Worm (Caenorhabditis elegans) whole organism, young adult: ENCODE results near the gene K02E11.3.

Source experiments
- B0035.1 ChIP-seq: sonication (generic microtip); optimal IDR thresholded peaks from 2 replicates; lab custom pipeline; 2016; ENCODE audit warnings: missing genetic modification characterization, mild to moderate bottlenecking, missing compliant biosample characterization, missing genotype, missing genetic modification reagents
- B0261.1 ChIP-seq: sonication (generic microtip); optimal IDR thresholded peaks from 2 replicates; lab custom pipeline; 2016; ENCODE audit warnings: mild to moderate bottlenecking, missing genetic modification characterization, moderate library complexity, missing compliant biosample characterization
- F49E8.2 ChIP-seq: sonication (generic microtip); optimal IDR thresholded peaks from 3 replicates; lab custom pipeline; 2017; ENCODE audit warnings: missing genetic modification characterization, mild to moderate bottlenecking, missing compliant biosample characterization, antibody characterized with exemption, moderate library complexity; ENCODE audit not compliant: insufficient read depth
- F52B5.7 ChIP-seq: sonication (generic microtip); optimal IDR thresholded peaks from 2 replicates; lab custom pipeline; 2016; ENCODE audit warnings: mild to moderate bottlenecking, missing genetic modification characterization, missing compliant biosample characterization
- F57C9.4 ChIP-seq: sonication (generic microtip); optimal IDR thresholded peaks from 2 replicates; lab custom pipeline; 2017; ENCODE audit warnings: mild to moderate bottlenecking, missing genetic modification characterization, missing compliant biosample characterization
- K12H6.12 ChIP-seq: fragments of 200-800 bp; sonication (Bioruptor generic); optimal IDR thresholded peaks from 2 replicates; lab custom pipeline; 2018; ENCODE audit warnings: mild to moderate bottlenecking, missing genetic modification characterization, missing compliant biosample characterization
- T07F8.4 ChIP-seq: sonication (generic microtip); optimal IDR thresholded peaks from 2 replicates; lab custom pipeline; 2016; ENCODE audit warnings: mild to moderate bottlenecking, missing genetic modification characterization, moderate library complexity, missing compliant biosample characterization
- akir-1 ChIP-seq: fragments of 200-800 bp; sonication (Bioruptor generic); optimal IDR thresholded peaks from 2 replicates; lab custom pipeline; 2018; ENCODE audit warnings: mild to moderate bottlenecking, missing genetic modification characterization, moderate library complexity, missing compliant biosample characterization
- athp-1 ChIP-seq: sonication (generic microtip); optimal IDR thresholded peaks from 2 replicates; lab custom pipeline; 2017; ENCODE audit warnings: mild to moderate bottlenecking, missing genetic modification characterization, missing compliant biosample characterization
- attf-3 ChIP-seq: fragments of 200-800 bp; sonication (Bioruptor generic); conservative IDR thresholded peaks from 2 replicates; pipeline ENCODE4 v1.3.6; 2022; ENCODE audit warnings: missing genetic modification reagents, missing genetic modification characterization, missing compliant biosample characterization
- bed-1 ChIP-seq: fragments of 200-800 bp; sonication (Bioruptor generic); IDR thresholded peaks from 2 replicates; pipeline ENCODE4 v1.3.6; 2022; ENCODE audit warnings: missing genetic modification reagents, missing genetic modification characterization, missing compliant biosample characterization
- bed-2 ChIP-seq: fragments of 200-800 bp; sonication (Bioruptor generic); IDR thresholded peaks from 2 replicates; pipeline ENCODE4 v1.3.6; 2022; ENCODE audit warnings: missing genetic modification reagents, missing genetic modification characterization, missing compliant biosample characterization
- cebp-1 ChIP-seq, 2 experiments: fragments of 200-800 bp in 1 of 2; sonication (Bioruptor generic) in 1 of 2; sonication (generic microtip) in 1 of 2; IDR thresholded peaks in 1 of 2; optimal IDR thresholded peaks in 1 of 2; 2 replicates each; pipeline versions ENCODE4 v1.3.6 to Lab custom; 2017 to 2022; ENCODE audit warnings: missing compliant biosample characterization in 2 of 2, missing genetic modification characterization in 2 of 2, mild to moderate bottlenecking in 1 of 2, missing genetic modification reagents in 1 of 2, moderate library complexity in 1 of 2
- ceh-27 ChIP-seq: fragments of 200-800 bp; sonication (Bioruptor generic); optimal IDR thresholded peaks from 2 replicates; lab custom pipeline; 2018; ENCODE audit warnings: mild to moderate bottlenecking, missing genetic modification characterization, moderate library complexity, missing compliant biosample characterization
- ceh-40 ChIP-seq: fragments of 200-800 bp; sonication (Bioruptor generic); IDR thresholded peaks from 2 replicates; pipeline ENCODE4 v1.3.6; 2022; ENCODE audit warnings: missing genetic modification characterization, missing compliant biosample characterization
- ceh-58 ChIP-seq: fragments of 200-800 bp; sonication (Bioruptor generic); IDR thresholded peaks from 2 replicates; pipeline ENCODE4 v1.3.6; 2022; ENCODE audit warnings: missing genetic modification characterization, missing compliant biosample characterization
- chd-7 ChIP-seq: sonication (generic microtip); optimal IDR thresholded peaks from 2 replicates; lab custom pipeline; 2016; ENCODE audit warnings: mild to moderate bottlenecking, missing genetic modification characterization, moderate library complexity, missing compliant biosample characterization
- die-1 ChIP-seq: sonication (generic microtip); optimal IDR thresholded peaks from 2 replicates; lab custom pipeline; 2016; ENCODE audit warnings: missing genotype, mild to moderate bottlenecking, missing genetic modification characterization, missing compliant biosample characterization
- dpff-1 ChIP-seq: sonication (generic microtip); optimal IDR thresholded peaks from 2 replicates; lab custom pipeline; 2017; ENCODE audit warnings: mild to moderate bottlenecking, missing genetic modification characterization, missing compliant biosample characterization
- dpl-1 ChIP-seq: fragments of 150-350 bp; optimal IDR thresholded peaks from 2 replicates; lab custom pipeline; 2014; ENCODE audit warnings: missing biosample characterization, missing genetic modification reagents, missing genetic modification characterization
- egrh-3 ChIP-seq: fragments of 200-800 bp; sonication (Bioruptor generic); IDR thresholded peaks from 2 replicates; pipeline ENCODE4 v1.3.6; 2022; ENCODE audit warnings: missing genetic modification reagents, missing genetic modification characterization, missing compliant biosample characterization
- hmg-1.2 ChIP-seq: fragments of 200-800 bp; sonication (Bioruptor generic); IDR thresholded peaks from 2 replicates; pipeline ENCODE4 v1.3.6; 2022; ENCODE audit warnings: missing genetic modification reagents, missing genetic modification characterization, missing compliant biosample characterization
- lin-26 ChIP-seq: fragments of 200-800 bp; sonication (Bioruptor generic); IDR thresholded peaks from 2 replicates; pipeline ENCODE4 v1.3.6; 2022; ENCODE audit warnings: missing genetic modification reagents, missing genetic modification characterization, missing compliant biosample characterization
- lin-35 ChIP-seq, 3 experiments: fragments of 150-350 bp in 2 of 3; sonication (generic microtip) in 1 of 3; optimal IDR thresholded peaks; 2 replicates each; lab custom pipeline; 2014 to 2018; ENCODE audit warnings: missing biosample characterization in 3 of 3, missing genetic modification characterization in 3 of 3, missing genetic modification reagents in 3 of 3
- lin-54 ChIP-seq: fragments of 200-800 bp; sonication (Bioruptor generic); optimal IDR thresholded peaks from 2 replicates; lab custom pipeline; 2018; ENCODE audit warnings: mild to moderate bottlenecking, missing genetic modification characterization, missing compliant biosample characterization
- madf-3 ChIP-seq: fragments of 200-800 bp; sonication (Bioruptor generic); IDR thresholded peaks from 2 replicates; pipeline ENCODE4 v1.3.6; 2022; ENCODE audit warnings: missing genetic modification reagents, missing genetic modification characterization, missing compliant biosample characterization
- madf-6 ChIP-seq: fragments of 200-800 bp; sonication (Bioruptor generic); IDR thresholded peaks from 2 replicates; pipeline ENCODE4 v1.3.6; 2022; ENCODE audit warnings: missing genetic modification reagents, missing genetic modification characterization, missing compliant biosample characterization
- mxl-1 ChIP-seq: sonication (generic microtip); optimal IDR thresholded peaks from 2 replicates; lab custom pipeline; 2016; ENCODE audit warnings: missing genetic modification characterization, missing compliant biosample characterization
- nhr-179 ChIP-seq: sonication (generic microtip); optimal IDR thresholded peaks from 2 replicates; lab custom pipeline; 2016; ENCODE audit warnings: mild to moderate bottlenecking, missing genetic modification characterization, missing compliant biosample characterization
- nhr-80 ChIP-seq: sonication (generic microtip); optimal IDR thresholded peaks from 2 replicates; lab custom pipeline; 2016; ENCODE audit warnings: missing genetic modification characterization, missing compliant biosample characterization
- pbrm-1 ChIP-seq: fragments of 200-800 bp; sonication (Bioruptor generic); IDR thresholded peaks from 2 replicates; pipeline ENCODE4 v1.3.6; 2022; ENCODE audit warnings: missing genetic modification reagents, missing genetic modification characterization, missing compliant biosample characterization
- pha-4 ChIP-seq: fragments of 150-350 bp; sonication (generic microtip); optimal IDR thresholded peaks from 2 replicates; lab custom pipeline; 2014; ENCODE audit warnings: missing biosample characterization, missing genetic modification reagents, missing genetic modification characterization
- rec-8 ChIP-seq, 2 experiments: sonication (generic microtip); optimal IDR thresholded peaks; 2 replicates each; lab custom pipeline; 2016; ENCODE audit warnings: mild to moderate bottlenecking in 2 of 2, missing genetic modification characterization in 2 of 2, missing genetic modification reagents in 2 of 2, missing genotype in 2 of 2, missing biosample characterization in 1 of 2, missing compliant biosample characterization in 1 of 2, moderate library complexity in 1 of 2
- repo-1 ChIP-seq: sonication (generic microtip); optimal IDR thresholded peaks from 2 replicates; lab custom pipeline; 2017; ENCODE audit warnings: mild to moderate bottlenecking, missing genetic modification characterization, missing compliant biosample characterization
- snpc-1.1 ChIP-seq: sonication (generic microtip); optimal IDR thresholded peaks from 2 replicates; lab custom pipeline; 2017; ENCODE audit warnings: missing genetic modification characterization, mild to moderate bottlenecking, missing compliant biosample characterization, antibody characterized with exemption, moderate library complexity, missing genotype, missing genetic modification reagents; ENCODE audit not compliant: insufficient read depth
- snpc-1.3 ChIP-seq: sonication (generic microtip); optimal IDR thresholded peaks from 2 replicates; lab custom pipeline; 2017; ENCODE audit warnings: missing genetic modification characterization, mild to moderate bottlenecking, missing compliant biosample characterization, antibody characterized with exemption, moderate library complexity, missing genotype, missing genetic modification reagents; ENCODE audit not compliant: insufficient read depth
- somi-1 ChIP-seq: fragments of 200-800 bp; sonication (Bioruptor generic); optimal IDR thresholded peaks from 2 replicates; lab custom pipeline; 2018; ENCODE audit warnings: mild to moderate bottlenecking, missing genetic modification characterization, missing compliant biosample characterization
- tlf-1 ChIP-seq: fragments of 200-800 bp; sonication (Bioruptor generic); optimal IDR thresholded peaks from 2 replicates; lab custom pipeline; 2018; ENCODE audit warnings: mild to moderate bottlenecking, missing genetic modification characterization, missing compliant biosample characterization
- unc-130 ChIP-seq: sonication (generic microtip); optimal IDR thresholded peaks from 2 replicates; lab custom pipeline; 2016; ENCODE audit warnings: missing genetic modification reagents, missing genetic modification characterization, missing compliant biosample characterization
- unc-62 ChIP-seq: fragments of 150-350 bp; optimal IDR thresholded peaks from 2 replicates; lab custom pipeline; 2014; ENCODE audit warnings: missing biosample characterization, missing genetic modification reagents, missing genetic modification characterization
- ztf-18 ChIP-seq: sonication (generic microtip); optimal IDR thresholded peaks from 2 replicates; lab custom pipeline; 2016; ENCODE audit warnings: missing genotype, mild to moderate bottlenecking, missing genetic modification characterization, missing compliant biosample characterization
- ztf-25 ChIP-seq: fragments of 200-800 bp; sonication (Bioruptor generic); IDR thresholded peaks from 2 replicates; pipeline ENCODE4 v1.3.6; 2022; ENCODE audit warnings: missing genetic modification reagents, missing genetic modification characterization, missing compliant biosample characterization
- ztf-3 ChIP-seq: fragments of 200-800 bp; sonication (Bioruptor generic); optimal IDR thresholded peaks from 2 replicates; lab custom pipeline; 2018; ENCODE audit warnings: mild to moderate bottlenecking, missing genetic modification characterization, missing compliant biosample characterization

The K02E11.3 gene

ce11 chrV:14235942-14236341 lies 10.7 kb downstream of the K02E11.3 start, which contains the start of gene ent-3:
ent-3 (minus strand) TSS chrV:14236042.
- TF ChIP-seq K12H6.12 (tag; lab: Kevin White, UChicago) (no peak), madf-3 (GFP tag; lab: Robert Waterston, UW) (no peak), tlf-1 (no peak), athp-1 (no peak), rec-8 (tag; optimal IDR thresholded peaks at IDR 0.05; lab: Kevin White, UChicago) (no peak), F52B5.7 (tag; lab: Kevin White, UChicago) (no peak), attf-3 (no peak), bed-1 (GFP tag; lab: Robert Waterston, UW) (no peak), somi-1 (GFP tag; lab: Kevin White, UChicago) (no peak), pbrm-1 (GFP tag; lab: Robert Waterston, UW) (no peak), B0035.1 (tag; lab: Kevin White, UChicago) (no peak), repo-1 (tag; lab: Kevin White, UChicago) (no peak), F49E8.2 (tag; lab: Kevin White, UChicago) (no peak), ceh-58 (no peak)
- TF ChIP-seq, all 124 proteins: peak for 0

ce11 chrV:14231656-14232055 lies 15.0 kb downstream of the K02E11.3 start:
- TF ChIP-seq cebp-1 (GFP tag; IDR thresholded peaks at IDR 0.05; lab: Robert Waterston, UW) = no peak
- no peak for TF ChIP-seq cebp-1 (tag; optimal IDR thresholded peaks at IDR 0.05; lab: Kevin White, UChicago)
- peak; percentile 22 for TF ChIP-seq nhr-80

ce11 chrV:14230788-14231583 lies 15.7 kb downstream of the K02E11.3 start:
- TF ChIP-seq ztf-3 (GFP tag; lab: Kevin White, UChicago) = no peak
- TF ChIP-seq nhr-179 (tag; lab: Kevin White, UChicago) = no peak
- peak; percentile 73; the same call in 1 of the 2 replicates for TF ChIP-seq lin-26 (GFP tag; lab: Robert Waterston, UW)
- TF ChIP-seq pha-4 (tag; lab: Kevin White, UChicago) = no peak
- TF ChIP-seq egrh-3 (GFP tag; lab: Robert Waterston, UW) = no peak
- no peak for TF ChIP-seq lin-54 (GFP tag; lab: Kevin White, UChicago)
- TF ChIP-seq mxl-1 (tag; lab: Kevin White, UChicago) = peak; percentile 7
- TF ChIP-seq madf-6 (GFP tag; lab: Robert Waterston, UW) = peak; percentile 39; the same call in 1 of the 2 replicates
- no peak for TF ChIP-seq T07F8.4 (tag; lab: Kevin White, UChicago)
- no peak for TF ChIP-seq F57C9.4 (tag; lab: Kevin White, UChicago)
- no peak for TF ChIP-seq lin-35 (GFP tag; optimal IDR thresholded peaks at IDR 0.05; lab: Kevin White, UChicago)
- peak; percentile 54 for TF ChIP-seq snpc-1.3 (tag; lab: Kevin White, UChicago)
- no peak for TF ChIP-seq athp-1
- TF ChIP-seq F49E8.2 (tag; lab: Kevin White, UChicago) = no peak
- peak; percentile 61; the same call in 1 of the 2 replicates for TF ChIP-seq pbrm-1 (GFP tag; lab: Robert Waterston, UW)
- no peak for TF ChIP-seq ceh-40
- TF ChIP-seq snpc-1.1 (tag; lab: Kevin White, UChicago) = peak; percentile 49
- no peak for TF ChIP-seq ceh-27 (GFP tag; lab: Kevin White, UChicago)
- no peak for TF ChIP-seq unc-62 (GFP tag; lab: Kevin White, UChicago)
- TF ChIP-seq die-1 = peak; percentile 37
- peak; percentile 31 for TF ChIP-seq ztf-18
- TF ChIP-seq ztf-25 (GFP tag; lab: Robert Waterston, UW) = 0 out of 2 replicates have a peak, but pooled peaks have one; percentile 37
- TF ChIP-seq dpl-1 = no peak
- TF ChIP-seq nhr-80 = no peak
- TF ChIP-seq hmg-1.2 = peak; percentile 25; the same call in 1 of the 2 replicates
- no peak for TF ChIP-seq dpff-1 (tag; lab: Kevin White, UChicago)
- no peak for TF ChIP-seq bed-2 (GFP tag; lab: Robert Waterston, UW)
- TF ChIP-seq B0261.1 (tag; lab: Kevin White, UChicago) = peak; percentile 69
- TF ChIP-seq unc-130 (GFP tag; lab: Kevin White, UChicago) = no peak
- no peak for TF ChIP-seq akir-1 (GFP tag; lab: Kevin White, UChicago)
- peak; percentile 1 for TF ChIP-seq chd-7 (tag; lab: Kevin White, UChicago)
